Worm (Caenorhabditis elegans) whole organism, L2 larva: ENCODE data around the gene ugt-19.

Source experiments
- F13H6.1 ChIP-seq: sonication (generic microtip); optimal IDR thresholded peaks from 2 replicates; lab custom pipeline; 2016; ENCODE audit warnings: missing genetic modification characterization, missing compliant biosample characterization
- ama-1 ChIP-seq: fragments of 150-350 bp; optimal IDR thresholded peaks from 2 replicates; lab custom pipeline; 2018; ENCODE audit warnings: inconsistent platforms
- ceh-82 ChIP-seq: fragments of 150-350 bp; optimal IDR thresholded peaks from 2 replicates; lab custom pipeline; 2014; ENCODE audit warnings: missing biosample characterization, missing genetic modification characterization
- fos-1 ChIP-seq: fragments of 150-350 bp; optimal IDR thresholded peaks from 2 replicates; lab custom pipeline; 2014; ENCODE audit warnings: missing biosample characterization, missing genetic modification characterization
- nhr-12 ChIP-seq: fragments of 150-350 bp; optimal IDR thresholded peaks from 2 replicates; lab custom pipeline; 2014; ENCODE audit warnings: missing biosample characterization, missing genetic modification characterization
- skn-1 ChIP-seq: sonication (generic microtip); optimal IDR thresholded peaks from 2 replicates; lab custom pipeline; 2017; ENCODE audit warnings: missing biosample characterization, missing genetic modification characterization
- unc-39 ChIP-seq: fragments of 150-350 bp; optimal IDR thresholded peaks from 2 replicates; lab custom pipeline; 2014; ENCODE audit warnings: missing biosample characterization, missing genetic modification characterization
- ztf-11 ChIP-seq: sonication (generic microtip); optimal IDR thresholded peaks from 2 replicates; lab custom pipeline; 2017; ENCODE audit warnings: missing biosample characterization, missing genetic modification characterization

DNA sequence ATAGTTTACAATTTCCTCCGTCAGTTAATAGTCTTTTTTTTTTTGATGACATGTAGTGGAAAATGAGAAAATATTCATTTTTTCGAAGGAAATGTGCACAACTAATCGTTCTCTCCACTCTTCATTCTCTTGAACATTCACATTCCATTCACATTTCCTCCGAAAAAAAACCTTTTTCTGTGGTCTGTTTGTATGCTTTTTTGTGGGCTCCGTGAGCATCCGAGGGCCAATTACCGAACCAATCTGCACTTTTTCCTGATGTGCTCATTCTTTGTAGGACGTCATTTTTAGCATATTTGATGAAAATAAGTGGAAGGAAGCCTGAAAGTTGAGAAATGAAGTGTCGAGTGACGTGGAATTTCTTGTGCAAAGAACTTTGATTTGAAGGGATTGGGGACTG lies 20.1 kb downstream of the ugt-19 start:
- TF ChIP-seq fos-1 (tag; lab: Kevin White, UChicago) (no peak), ztf-11 (tag; lab: Kevin White, UChicago) (no peak), ceh-82 (no peak), F13H6.1 (tag; lab: Kevin White, UChicago) (no peak), nhr-12 (no peak), ama-1 (lab: Kevin White, UChicago) (no peak), skn-1 (tag; lab: Kevin White, UChicago) (no peak), unc-39 (tag; lab: Kevin White, UChicago) (no peak)
